Worm (Caenorhabditis elegans) whole organism, late embryonic: ENCODE measurements around the gene srh-15.

ENCODE experiments used
- ceh-34 ChIP-seq: sonication (generic microtip); optimal IDR thresholded peaks from 2 replicates; lab custom pipeline; 2016; ENCODE audit warnings: mild to moderate bottlenecking, missing genetic modification characterization, missing compliant biosample characterization
- elt-4 ChIP-seq: sonication (generic microtip); optimal IDR thresholded peaks from 2 replicates; lab custom pipeline; 2016; ENCODE audit warnings: missing genetic modification characterization, missing compliant biosample characterization
- hlh-15 ChIP-seq: sonication (generic microtip); optimal IDR thresholded peaks from 2 replicates; lab custom pipeline; 2016; ENCODE audit warnings: missing genetic modification characterization, missing compliant biosample characterization
- hlh-6 ChIP-seq: sonication (generic microtip); optimal IDR thresholded peaks from 2 replicates; lab custom pipeline; 2016; ENCODE audit warnings: missing genotype, missing genetic modification characterization, missing compliant biosample characterization
- nhr-11 ChIP-seq: fragments of 150-350 bp; optimal IDR thresholded peaks from 2 replicates; lab custom pipeline; 2014; ENCODE audit warnings: missing biosample characterization, missing genetic modification characterization
- npax-4 ChIP-seq: sonication (generic microtip); optimal IDR thresholded peaks from 2 replicates; lab custom pipeline; 2016; ENCODE audit warnings: missing genetic modification characterization, missing compliant biosample characterization
- pha-4 ChIP-seq: fragments of 150-350 bp; optimal IDR thresholded peaks from 2 replicates; lab custom pipeline; 2018; ENCODE audit warnings: missing biosample characterization, missing genetic modification reagents, missing genetic modification characterization
- pqm-1 ChIP-seq: sonication (generic microtip); optimal IDR thresholded peaks from 2 replicates; lab custom pipeline; 2016; ENCODE audit warnings: missing genetic modification characterization, missing compliant biosample characterization
- sox-2 ChIP-seq: fragments of 200-800 bp; sonication (Bioruptor generic); IDR thresholded peaks from 2 replicates; pipeline ENCODE4 v1.3.6; 2022; ENCODE audit warnings: missing genetic modification reagents, missing genetic modification characterization, missing compliant biosample characterization
- sox-4 ChIP-seq: sonication (generic microtip); optimal IDR thresholded peaks from 2 replicates; lab custom pipeline; 2017; ENCODE audit warnings: mild to moderate bottlenecking, missing genetic modification characterization, inconsistent platforms, missing compliant biosample characterization
- zip-5 ChIP-seq: sonication (generic microtip); optimal IDR thresholded peaks from 2 replicates; lab custom pipeline; 2016; ENCODE audit warnings: missing genetic modification characterization, missing compliant biosample characterization

ce11 chrV:13352415-13352814 lies 31.6 kb downstream of the srh-15 start:
- TF ChIP-seq pha-4 (tag; lab: Kevin White, UChicago), result no peak
- no peak for TF ChIP-seq ceh-34 (tag; lab: Kevin White, UChicago)
- TF ChIP-seq sox-2 (GFP tag; lab: Robert Waterston, UW), result no peak
- TF ChIP-seq sox-4 (tag; lab: Kevin White, UChicago), result no peak
- no peak for TF ChIP-seq hlh-6
- TF ChIP-seq pqm-1, result no peak
- TF ChIP-seq hlh-15, result no peak
- TF ChIP-seq zip-5 (tag; lab: Kevin White, UChicago), result no peak
- TF ChIP-seq nhr-11 (tag; lab: Kevin White, UChicago), result no peak
- no peak for TF ChIP-seq npax-4
- no peak for TF ChIP-seq elt-4
